Worm (Caenorhabditis elegans): Measurements from ENCODE around the gene Y52E8A.2.

DNA sequence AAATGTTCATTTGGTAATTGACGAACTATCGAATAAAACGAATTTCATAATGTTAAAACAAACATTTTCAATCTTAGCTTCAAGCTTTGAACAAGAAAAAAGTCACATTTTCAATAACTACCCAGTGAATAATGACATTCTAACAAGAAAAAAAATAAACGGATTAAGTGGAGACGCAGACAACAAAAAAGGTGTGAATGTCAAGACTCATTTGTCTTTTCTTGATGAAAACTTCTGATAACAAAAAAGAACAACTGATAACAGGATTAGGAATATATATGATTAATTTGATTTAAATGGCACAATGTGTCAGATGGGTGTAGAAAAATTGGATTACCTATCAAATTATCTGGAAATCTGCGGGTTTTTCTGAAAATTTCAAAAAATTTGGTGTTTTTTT lies 32.1 kb upstream of the Y52E8A.2 start:
- TF ChIP-seq tbx-2 (tag; optimal IDR thresholded peaks at IDR 0.05) = no peak
- TF ChIP-seq pha-2 (tag; optimal IDR thresholded peaks at IDR 0.05) = no peak
- TF ChIP-seq dve-1 (tag; optimal IDR thresholded peaks at IDR 0.05) = no peak

All from whole organism, late embryonic.